Worm (Caenorhabditis elegans) whole organism, late embryonic: ENCODE data around the gene cyp-43A1.

Experiments
- C08G9.2 ChIP-seq: sonication (generic microtip); optimal IDR thresholded peaks from 2 replicates; lab custom pipeline; 2016; ENCODE audit warnings: mild to moderate bottlenecking, missing genetic modification characterization, moderate library complexity, missing compliant biosample characterization
- K02D7.2 ChIP-seq: sonication (generic microtip); optimal IDR thresholded peaks from 2 replicates; lab custom pipeline; 2017; ENCODE audit warnings: mild to moderate bottlenecking, missing genetic modification characterization, missing compliant biosample characterization
- K09A11.1 ChIP-seq: sonication (generic microtip); optimal IDR thresholded peaks from 2 replicates; lab custom pipeline; 2017; ENCODE audit warnings: antibody characterized with exemption, mild to moderate bottlenecking, missing genetic modification characterization, missing compliant biosample characterization; ENCODE audit not compliant: insufficient read depth
- Y22D7AL.16 ChIP-seq: sonication (generic microtip); optimal IDR thresholded peaks from 2 replicates; lab custom pipeline; 2016; ENCODE audit warnings: missing genetic modification characterization, missing compliant biosample characterization
- ama-1 ChIP-seq: fragments of 150-350 bp; optimal IDR thresholded peaks from 2 replicates; lab custom pipeline; 2014
- ceh-19 ChIP-seq: fragments of 200-800 bp; sonication (Bioruptor generic); optimal IDR thresholded peaks from 2 replicates; lab custom pipeline; 2018; ENCODE audit warnings: mild to moderate bottlenecking, missing genetic modification characterization, missing compliant biosample characterization
- ceh-22 ChIP-seq: sonication (generic microtip); optimal IDR thresholded peaks from 2 replicates; lab custom pipeline; 2017; ENCODE audit warnings: missing biosample characterization, missing genetic modification characterization
- ceh-31 ChIP-seq: sonication (generic microtip); optimal IDR thresholded peaks from 2 replicates; lab custom pipeline; 2016; ENCODE audit warnings: missing genetic modification characterization, missing compliant biosample characterization
- ceh-34 ChIP-seq: sonication (generic microtip); optimal IDR thresholded peaks from 2 replicates; lab custom pipeline; 2016; ENCODE audit warnings: mild to moderate bottlenecking, missing genetic modification characterization, missing compliant biosample characterization
- ceh-45 ChIP-seq: fragments of 200-800 bp; sonication (Bioruptor generic); IDR thresholded peaks from 2 replicates; pipeline ENCODE4 v1.3.6; 2022; ENCODE audit warnings: missing genetic modification reagents, missing genetic modification characterization, missing compliant biosample characterization
- ceh-6 ChIP-seq: fragments of 200-800 bp; sonication (Bioruptor generic); optimal IDR thresholded peaks from 2 replicates; lab custom pipeline; 2018; ENCODE audit warnings: mild to moderate bottlenecking, missing genetic modification characterization, missing compliant biosample characterization
- ceh-9 ChIP-seq: sonication (generic microtip); optimal IDR thresholded peaks from 2 replicates; lab custom pipeline; 2016; ENCODE audit warnings: mild to moderate bottlenecking, missing genetic modification characterization, inconsistent platforms, missing compliant biosample characterization
- dmd-4 ChIP-seq: sonication (generic microtip); optimal IDR thresholded peaks from 2 replicates; lab custom pipeline; 2016; ENCODE audit warnings: borderline replicate concordance, missing genetic modification characterization, missing compliant biosample characterization
- dve-1 ChIP-seq: sonication (generic microtip); optimal IDR thresholded peaks from 2 replicates; lab custom pipeline; 2017; ENCODE audit warnings: antibody characterized with exemption, mild to moderate bottlenecking, missing genetic modification characterization, missing compliant biosample characterization
- elt-2 ChIP-seq: sonication (generic microtip); optimal IDR thresholded peaks from 2 replicates; lab custom pipeline; 2016; ENCODE audit warnings: missing genetic modification reagents, missing genetic modification characterization, missing compliant biosample characterization
- fkh-10 ChIP-seq: fragments of 150-350 bp; optimal IDR thresholded peaks from 2 replicates; lab custom pipeline; 2014; ENCODE audit warnings: missing biosample characterization, missing genetic modification reagents, missing genetic modification characterization
- gmeb-2 ChIP-seq: sonication (generic microtip); optimal IDR thresholded peaks from 2 replicates; lab custom pipeline; 2016; ENCODE audit warnings: missing genetic modification characterization, inconsistent platforms, missing compliant biosample characterization
- hlh-13 ChIP-seq: fragments of 200-800 bp; sonication (Bioruptor generic); optimal IDR thresholded peaks from 2 replicates; lab custom pipeline; 2018; ENCODE audit warnings: mild to moderate bottlenecking, missing genetic modification characterization, missing compliant biosample characterization
- hlh-15 ChIP-seq: sonication (generic microtip); optimal IDR thresholded peaks from 2 replicates; lab custom pipeline; 2016; ENCODE audit warnings: missing genetic modification characterization, missing compliant biosample characterization
- hlh-30 ChIP-seq: sonication (generic microtip); optimal IDR thresholded peaks from 2 replicates; lab custom pipeline; 2017; ENCODE audit warnings: antibody characterized with exemption, missing genetic modification characterization, missing compliant biosample characterization; ENCODE audit not compliant: insufficient read depth
- hlh-8 ChIP-seq: sonication (generic microtip); optimal IDR thresholded peaks from 2 replicates; lab custom pipeline; 2016; ENCODE audit warnings: missing genotype, missing genetic modification characterization, missing compliant biosample characterization
- lim-6 ChIP-seq: sonication (generic microtip); optimal IDR thresholded peaks from 2 replicates; lab custom pipeline; 2016; ENCODE audit warnings: missing genetic modification characterization, missing compliant biosample characterization
- lin-11 ChIP-seq: fragments of 200-800 bp; sonication (Bioruptor generic); optimal IDR thresholded peaks from 2 replicates; lab custom pipeline; 2018; ENCODE audit warnings: mild to moderate bottlenecking, missing genetic modification characterization, missing compliant biosample characterization
- madf-2 ChIP-seq: sonication (generic microtip); optimal IDR thresholded peaks from 2 replicates; lab custom pipeline; 2017; ENCODE audit warnings: missing genetic modification characterization, missing compliant biosample characterization
- mec-3 ChIP-seq: sonication (generic microtip); optimal IDR thresholded peaks from 2 replicates; lab custom pipeline; 2016; ENCODE audit warnings: borderline replicate concordance, missing genetic modification characterization, missing compliant biosample characterization
- nhr-232 ChIP-seq: sonication (generic microtip); optimal IDR thresholded peaks from 2 replicates; lab custom pipeline; 2016; ENCODE audit warnings: missing genetic modification characterization, missing compliant biosample characterization
- odd-2 ChIP-seq: sonication (generic microtip); optimal IDR thresholded peaks from 2 replicates; lab custom pipeline; 2017; ENCODE audit warnings: antibody characterized with exemption, mild to moderate bottlenecking, missing genetic modification characterization, missing compliant biosample characterization
- pag-3 ChIP-seq: sonication (generic microtip); optimal IDR thresholded peaks from 2 replicates; lab custom pipeline; 2016; ENCODE audit warnings: missing compliant biosample characterization, missing genetic modification characterization, borderline replicate concordance
- pat-9 ChIP-seq: fragments of 200-800 bp; sonication (Bioruptor generic); optimal IDR thresholded peaks from 2 replicates; lab custom pipeline; 2018; ENCODE audit warnings: mild to moderate bottlenecking, missing genetic modification characterization, moderate library complexity, missing compliant biosample characterization
- pax-1 ChIP-seq: fragments of 150-350 bp; optimal IDR thresholded peaks from 2 replicates; lab custom pipeline; 2014; ENCODE audit warnings: missing biosample characterization, missing genetic modification characterization
- ref-2 ChIP-seq: sonication (generic microtip); optimal IDR thresholded peaks from 2 replicates; lab custom pipeline; 2016; ENCODE audit warnings: missing genetic modification characterization, missing compliant biosample characterization
- rnt-1 ChIP-seq: sonication (generic microtip); optimal IDR thresholded peaks from 2 replicates; lab custom pipeline; 2016; ENCODE audit warnings: missing genetic modification characterization, missing compliant biosample characterization
- sdc-2 ChIP-seq: sonication (generic microtip); optimal IDR thresholded peaks from 2 replicates; lab custom pipeline; 2016; ENCODE audit warnings: missing genotype, missing genetic modification characterization, missing compliant biosample characterization
- syd-9 ChIP-seq: sonication (generic microtip); optimal IDR thresholded peaks from 2 replicates; lab custom pipeline; 2016; ENCODE audit warnings: mild to moderate bottlenecking, missing genetic modification characterization, moderate library complexity, missing compliant biosample characterization
- tbx-2 ChIP-seq: sonication (generic microtip); optimal IDR thresholded peaks from 2 replicates; lab custom pipeline; 2016; ENCODE audit warnings: missing genetic modification characterization, missing compliant biosample characterization
- tbx-7 ChIP-seq: sonication (generic microtip); optimal IDR thresholded peaks from 2 replicates; lab custom pipeline; 2016; ENCODE audit warnings: missing genotype, missing genetic modification characterization, missing compliant biosample characterization
- ttx-3 ChIP-seq: sonication (generic microtip); optimal IDR thresholded peaks from 2 replicates; lab custom pipeline; 2016; ENCODE audit warnings: missing genetic modification reagents, missing genetic modification characterization, missing compliant biosample characterization
- unc-3 ChIP-seq, 2 experiments: fragments of 200-800 bp in 1 of 2; sonication (Bioruptor generic) in 1 of 2; sonication (generic microtip) in 1 of 2; conservative IDR thresholded peaks in 1 of 2; optimal IDR thresholded peaks in 1 of 2; 2 replicates each; pipeline versions ENCODE4 v1.3.6 to Lab custom; 2016 to 2022; ENCODE audit warnings: missing compliant biosample characterization in 2 of 2, missing genetic modification characterization in 2 of 2, missing genetic modification reagents in 1 of 2
- zip-5 ChIP-seq: sonication (generic microtip); optimal IDR thresholded peaks from 2 replicates; lab custom pipeline; 2016; ENCODE audit warnings: missing genetic modification characterization, missing compliant biosample characterization

The cyp-43A1 gene

DNA sequence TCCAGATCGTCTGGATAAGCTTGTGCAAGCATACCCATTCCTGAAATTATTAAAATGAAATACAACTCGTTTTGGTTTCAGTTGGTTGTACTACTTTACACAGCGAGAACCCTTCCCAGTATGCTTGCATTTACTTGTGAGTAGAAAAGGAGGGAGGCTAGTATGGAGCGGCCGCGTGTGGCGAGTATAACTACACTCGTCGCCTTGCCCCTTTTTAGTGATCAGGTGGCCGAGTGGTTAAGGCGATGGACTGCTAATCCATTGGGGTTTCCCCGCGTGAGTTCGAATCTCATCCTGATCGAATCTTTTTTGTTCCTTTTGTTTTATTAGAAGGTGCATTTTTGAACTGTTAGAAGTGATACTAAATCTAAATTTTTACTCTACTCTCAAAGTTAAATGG lies 6.5 kb upstream of the cyp-43A1 start (continued):
- TF ChIP-seq pag-3 (tag; lab: Kevin White, UChicago) = no peak
- peak; percentile 58 for TF ChIP-seq ceh-9 (tag; lab: Kevin White, UChicago)
- TF ChIP-seq lim-6 = peak; percentile 67
- TF ChIP-seq K02D7.2 (tag; lab: Kevin White, UChicago) = peak; percentile 72
- TF ChIP-seq ceh-22 = no peak
- no peak for TF ChIP-seq pax-1
- TF ChIP-seq rnt-1 (tag; lab: Kevin White, UChicago) = peak; percentile 66
- TF ChIP-seq sdc-2 (tag; lab: Kevin White, UChicago) = peak; percentile 91
- TF ChIP-seq ceh-45 (GFP tag; lab: Robert Waterston, UW) = peak; percentile 86
- peak; percentile 67 for TF ChIP-seq hlh-8 (tag; lab: Kevin White, UChicago)
- peak; percentile 91 for TF ChIP-seq pat-9 (tag; lab: Kevin White, UChicago)
- peak; percentile 53 for TF ChIP-seq zip-5 (tag; lab: Kevin White, UChicago)
- TF ChIP-seq K09A11.1 (tag; lab: Kevin White, UChicago) = peak; percentile 78
- TF ChIP-seq ttx-3 (tag; lab: Kevin White, UChicago) = peak; percentile 85
- TF ChIP-seq hlh-13 (GFP tag; lab: Kevin White, UChicago) = peak; percentile 85
- peak; percentile 86 for TF ChIP-seq ceh-34 (tag; lab: Kevin White, UChicago)
- peak; percentile 75 for TF ChIP-seq Y22D7AL.16 (tag; lab: Kevin White, UChicago)
- TF ChIP-seq C08G9.2 (tag; lab: Kevin White, UChicago) = peak; percentile 63
- TF ChIP-seq odd-2 (tag; lab: Kevin White, UChicago) = peak; percentile 30
- peak; percentile 61 for TF ChIP-seq dmd-4 (tag; lab: Kevin White, UChicago)
- TF ChIP-seq gmeb-2 (tag; lab: Kevin White, UChicago) = peak; percentile 81
- peak; percentile 93 for TF ChIP-seq nhr-232
- no peak for TF ChIP-seq ama-1
- TF ChIP-seq unc-3 (GFP tag; conservative IDR thresholded peaks at IDR 0.05; lab: Robert Waterston, UW) = peak; percentile 89
- peak; percentile 75 for TF ChIP-seq unc-3 (tag; optimal IDR thresholded peaks at IDR 0.05; lab: Kevin White, UChicago)
- peak; percentile 93 for TF ChIP-seq elt-2 (tag; lab: Kevin White, UChicago)
- peak; percentile 71 for TF ChIP-seq dve-1
- TF ChIP-seq mec-3 = peak; percentile 91
- peak; percentile 84 for TF ChIP-seq syd-9 (tag; lab: Kevin White, UChicago)
- peak; percentile 84 for TF ChIP-seq madf-2 (tag; lab: Kevin White, UChicago)
- peak; percentile 87 for TF ChIP-seq lin-11
- peak; percentile 91 for TF ChIP-seq ceh-6 (GFP tag; lab: Kevin White, UChicago)
- TF ChIP-seq ceh-19 (GFP tag; lab: Kevin White, UChicago) = peak; percentile 91
- TF ChIP-seq fkh-10 (GFP tag; lab: Kevin White, UChicago) = no peak
- peak; percentile 82 for TF ChIP-seq ref-2 (tag; lab: Kevin White, UChicago)
- TF ChIP-seq hlh-15 (tag; lab: Kevin White, UChicago) = peak; percentile 83
- peak; percentile 89 for TF ChIP-seq tbx-2 (tag; lab: Kevin White, UChicago)
- peak; percentile 63 for TF ChIP-seq tbx-7 (tag; lab: Kevin White, UChicago)
- TF ChIP-seq, all 69 proteins: peak for 60

DNA sequence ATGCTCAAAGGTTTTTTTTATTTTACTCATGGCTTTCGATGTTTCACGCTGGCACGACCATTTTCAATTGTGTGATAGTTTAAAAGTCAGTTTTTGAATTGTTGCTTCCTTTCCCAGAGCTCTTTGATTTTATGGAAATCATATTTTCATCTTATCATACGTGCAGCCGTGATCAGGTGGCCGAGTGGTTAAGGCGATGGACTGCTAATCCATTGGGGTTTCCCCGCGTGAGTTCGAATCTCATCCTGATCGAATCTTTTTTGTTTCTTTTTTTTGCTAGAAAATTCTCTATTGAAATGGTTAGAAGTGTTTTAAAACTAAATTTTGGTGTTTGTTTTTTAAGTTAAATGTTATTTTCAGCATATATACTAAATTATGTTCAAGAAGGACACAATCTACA lies 5.1 kb upstream of the cyp-43A1 start:
- no peak for TF ChIP-seq lim-6
- no peak for TF ChIP-seq dve-1
- TF ChIP-seq hlh-30 (tag; lab: Kevin White, UChicago) = no peak
- no peak for TF ChIP-seq pat-9 (tag; lab: Kevin White, UChicago)
- TF ChIP-seq ceh-31 (tag; lab: Kevin White, UChicago) = no peak
- TF ChIP-seq ceh-6 (GFP tag; lab: Kevin White, UChicago) = no peak
- TF ChIP-seq dmd-4 (tag; lab: Kevin White, UChicago) = no peak
- no peak for TF ChIP-seq ceh-19 (GFP tag; lab: Kevin White, UChicago)
- TF ChIP-seq, all 69 proteins: peak for 0
